Worm (Caenorhabditis elegans): Measurements from ENCODE around the gene fbxb-59.

Gene fbxb-59

ce11 chrV:20192102-20192880 is 13.7 kb downstream of the fbxb-59 start, which contains the start of the genes fbxa-115 and Y113G7B.27:
fbxa-115 (minus strand) TSS chrV:20192152.
Y113G7B.27 (plus strand) TSS chrV:20192830.
- TF ChIP-seq Y105C5A.15 (GFP tag; IDR thresholded peaks at IDR 0.05) = no peak
- no peak for TF ChIP-seq nhr-76 (tag; optimal IDR thresholded peaks at IDR 0.05)
- TF ChIP-seq zfp-2 (tag; optimal IDR thresholded peaks at IDR 0.05) = no peak
- no peak for TF ChIP-seq lin-39 (tag; optimal IDR thresholded peaks at IDR 0.05)
- no peak for TF ChIP-seq unc-62 (GFP tag; optimal IDR thresholded peaks at IDR 0.05 in 1 of 2)
- TF ChIP-seq unc-62 (tag; optimal IDR thresholded peaks at IDR 0.05) = no peak
- no peak for TF ChIP-seq fos-1 (tag; optimal IDR thresholded peaks at IDR 0.05)

DNA sequence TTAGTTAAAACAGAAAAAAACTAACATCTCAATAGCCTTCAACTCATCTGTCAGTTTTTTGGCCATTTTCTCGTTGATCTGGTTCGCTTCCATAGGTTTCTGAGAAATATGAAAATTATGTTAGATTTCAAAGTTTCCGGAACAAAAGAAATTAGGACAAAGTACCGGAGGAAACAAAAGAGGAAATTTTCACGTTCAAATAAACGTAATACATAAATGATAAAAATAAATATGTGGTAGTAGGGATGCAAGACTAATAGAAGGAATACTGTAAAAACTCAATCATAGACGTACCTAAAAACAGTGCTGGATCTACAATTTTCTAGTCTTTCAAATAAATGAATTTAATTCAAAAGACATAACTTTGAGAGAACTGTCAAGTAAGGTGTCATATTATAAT is 17.2 kb downstream of the fbxb-59 start, which contains the start of gene fbxa-116:
TSS of gene fbxa-116 (minus strand) at position 101 of the 400 bp plus-strand sequence.
- TF ChIP-seq aha-1 (tag) = peak; percentile 36
- TF ChIP-seq sdz-12 (GFP tag; optimal IDR thresholded peaks at IDR 0.05) = no peak

DNA sequence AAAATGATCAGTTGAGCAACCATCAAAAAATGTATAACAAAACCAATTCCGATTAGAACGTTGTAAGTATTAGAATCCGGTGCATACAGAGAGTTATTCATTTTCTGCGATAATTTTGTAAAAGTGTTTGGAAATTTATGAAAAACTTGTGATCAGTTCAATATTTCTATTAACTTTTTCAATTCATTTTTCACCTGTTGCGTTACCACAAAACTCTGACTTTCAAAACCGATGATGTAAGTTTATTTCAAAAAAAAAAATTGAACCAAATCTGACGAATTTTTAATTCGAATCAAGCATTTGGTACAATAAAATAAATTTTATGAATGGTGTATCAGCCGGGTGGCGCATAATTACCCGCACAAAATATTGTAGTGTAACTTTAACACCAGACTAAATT is 19.4 kb downstream of the fbxb-59 start, which contains the start of gene srz-16:
TSS of gene srz-16 (minus strand) at position 101 of the 400 bp plus-strand sequence.
- no peak for TF ChIP-seq spr-3 (GFP tag; optimal IDR thresholded peaks at IDR 0.05)
- no peak for TF ChIP-seq ces-1 (GFP tag; optimal IDR thresholded peaks at IDR 0.05)
- TF ChIP-seq ama-1 (optimal IDR thresholded peaks at IDR 0.05) = no peak
- TF ChIP-seq aha-1 (tag) = no peak
- TF ChIP-seq zip-2 (tag; optimal IDR thresholded peaks at IDR 0.05) = no peak
- TF ChIP-seq hlh-11 (tag; optimal IDR thresholded peaks at IDR 0.05) = no peak
- no peak for TF ChIP-seq madf-9 (GFP tag; conservative IDR thresholded peaks at IDR 0.05)
- TF ChIP-seq Y5F2A.4 (GFP tag; optimal IDR thresholded peaks at IDR 0.05) = no peak
- TF ChIP-seq unc-130 (GFP tag; optimal IDR thresholded peaks at IDR 0.05) = no peak
- no peak for TF ChIP-seq nhr-111 (GFP tag; optimal IDR thresholded peaks at IDR 0.05)
- no peak for TF ChIP-seq duxl-1 (tag; optimal IDR thresholded peaks at IDR 0.05; ENCODE audit: poor library complexity)
- TF ChIP-seq mxl-2 (GFP tag; conservative IDR thresholded peaks at IDR 0.05) = no peak
- no peak for TF ChIP-seq mep-1 (tag; optimal IDR thresholded peaks at IDR 0.05)
- no peak for TF ChIP-seq nhr-25 (tag; optimal IDR thresholded peaks at IDR 0.05; ENCODE audit: borderline replicate concordance, insufficient read depth)
- no peak for TF ChIP-seq ceh-28 (tag; optimal IDR thresholded peaks at IDR 0.05)
- TF ChIP-seq mes-2 (tag; optimal IDR thresholded peaks at IDR 0.05; ENCODE audit: poor library complexity, severe bottlenecking) = no peak

ce11 chrV:20182311-20182710 is 23.7 kb downstream of the fbxb-59 start:
- TF ChIP-seq ZK337.2 (GFP tag; IDR thresholded peaks at IDR 0.05) (no peak), nhr-42 (GFP tag; IDR thresholded peaks at IDR 0.05) (no peak), zag-1 (tag; optimal IDR thresholded peaks at IDR 0.05) (no peak), sdz-12 (GFP tag; optimal IDR thresholded peaks at IDR 0.05) (no peak), madf-5 (GFP tag; IDR thresholded peaks at IDR 0.05) (no peak), lin-15B (tag; optimal IDR thresholded peaks at IDR 0.05) (no peak), unc-39 (tag; optimal IDR thresholded peaks at IDR 0.05) (no peak), madf-9 (GFP tag; conservative IDR thresholded peaks at IDR 0.05) (no peak), saeg-2 (GFP tag; IDR thresholded peaks at IDR 0.05) (no peak), snpc-1.2 (GFP tag; IDR thresholded peaks at IDR 0.05) (no peak), hmg-1.1 (GFP tag; IDR thresholded peaks at IDR 0.05) (no peak), gei-8 (GFP tag; optimal IDR thresholded peaks at IDR 0.05) (no peak), hlh-30 (tag; optimal IDR thresholded peaks at IDR 0.05; ENCODE audit: insufficient read depth) (no peak), Y48G9A.11 (GFP tag; IDR thresholded peaks at IDR 0.05) (no peak), egl-43 (GFP tag; IDR thresholded peaks at IDR 0.05) (no peak), pqm-1 (tag; optimal IDR thresholded peaks at IDR 0.05) (no peak), dmd-9 (GFP tag; IDR thresholded peaks at IDR 0.05) (no peak)

Data from whole organism, L4 larva.